Worm (Caenorhabditis elegans) whole organism, midembryonic: ENCODE measurements around the gene C17A2.7.

Source experiments
- T22C8.4 ChIP-seq: fragments of 200-800 bp; sonication (Bioruptor generic); IDR thresholded peaks from 2 replicates; pipeline ENCODE4 v1.3.6; 2022; ENCODE audit warnings: missing genetic modification characterization, missing compliant biosample characterization
- cog-1 ChIP-seq: sonication (generic microtip); optimal IDR thresholded peaks from 2 replicates; lab custom pipeline; 2016; ENCODE audit warnings: missing genetic modification characterization, missing compliant biosample characterization
- flt-1 ChIP-seq: fragments of 200-800 bp; sonication (Bioruptor generic); IDR thresholded peaks from 2 replicates; pipeline ENCODE4 v1.3.6; 2022; ENCODE audit warnings: missing genetic modification characterization, missing compliant biosample characterization
- klf-2 ChIP-seq: fragments of 200-800 bp; sonication (Bioruptor generic); conservative IDR thresholded peaks from 2 replicates; pipeline ENCODE4 v1.3.6; 2022; ENCODE audit warnings: missing genetic modification reagents, missing genetic modification characterization, missing compliant biosample characterization
- med-1 ChIP-seq: sonication (generic microtip); optimal IDR thresholded peaks from 2 replicates; lab custom pipeline; 2017; ENCODE audit warnings: missing genetic modification characterization, mild to moderate bottlenecking, missing compliant biosample characterization, antibody characterized with exemption, missing genetic modification reagents; ENCODE audit not compliant: insufficient read depth
- ref-1 ChIP-seq: fragments of 200-800 bp; sonication (Bioruptor generic); conservative IDR thresholded peaks from 2 replicates; pipeline ENCODE4 v1.3.6; 2022; ENCODE audit warnings: missing genetic modification reagents, missing genetic modification characterization, missing compliant biosample characterization
- tab-1 ChIP-seq: fragments of 200-800 bp; sonication (Bioruptor generic); IDR thresholded peaks from 2 replicates; pipeline ENCODE4 v1.3.6; 2022; ENCODE audit warnings: missing genetic modification characterization, missing compliant biosample characterization
- ztf-23 ChIP-seq: fragments of 200-800 bp; sonication (Bioruptor generic); IDR thresholded peaks from 2 replicates; pipeline ENCODE4 v1.3.6; 2022; ENCODE audit warnings: missing genetic modification reagents, missing genetic modification characterization, missing compliant biosample characterization
- ztf-29 ChIP-seq: fragments of 200-800 bp; sonication (Bioruptor generic); IDR thresholded peaks from 2 replicates; pipeline ENCODE4 v1.3.6; 2022; ENCODE audit warnings: missing genetic modification reagents, missing genetic modification characterization, missing compliant biosample characterization

- TF ChIP-seq klf-2 (GFP tag; lab: Robert Waterston, UW) = no peak
- TF ChIP-seq med-1 (GFP tag; lab: Kevin White, UChicago) = no peak
- TF ChIP-seq flt-1 (GFP tag; lab: Robert Waterston, UW) = no peak
- no peak for TF ChIP-seq ztf-23 (GFP tag; lab: Robert Waterston, UW)
- TF ChIP-seq ztf-29 = no peak
- TF ChIP-seq ref-1 (GFP tag; lab: Robert Waterston, UW) = no peak
- no peak for TF ChIP-seq tab-1 (GFP tag; lab: Robert Waterston, UW)
- no peak for TF ChIP-seq T22C8.4 (GFP tag; lab: Robert Waterston, UW)
- TF ChIP-seq cog-1 = no peak
These were observed 31.3 kb downstream of the C17A2.7 start, which contains the start of gene lido-15 for ce11 chrII:3811816-3812332.
